Fruit fly (Drosophila melanogaster): ENCODE data around the gene CG14565.

The CG14565 gene

dm6 chr3L:21728616-21729047 lies 15.4 kb downstream of the CG14565 start, which contains the start of the genes CG11247 and Polr2H (continued):
- TF ChIP-seq CG43689 (GFP tag; IDR thresholded peaks at IDR 0.05) (peak; percentile 63), lola (GFP tag; optimal IDR thresholded peaks at IDR 0.05) (peak in 1 of 3 experiments; percentile 84), CG13624 (GFP tag; optimal IDR thresholded peaks at IDR 0.05) (peak; percentile 96), CG13424 (tag; optimal IDR thresholded peaks at IDR 0.05) (peak; percentile 89), CG14667 (GFP tag; IDR thresholded peaks at IDR 0.05) (peak; percentile 91), al (GFP tag; IDR thresholded peaks at IDR 0.05) (peak; percentile 93), her (GFP tag; optimal IDR thresholded peaks at IDR 0.05) (peak; percentile 84), lbe (GFP tag; optimal IDR thresholded peaks at IDR 0.05) (peak; percentile 62), usp (GFP tag; optimal IDR thresholded peaks at IDR 0.05) (no peak), Dref (GFP tag; IDR thresholded peaks at IDR 0.05) (peak; percentile 60), gsb-n (tag; optimal IDR thresholded peaks at IDR 0.05) (peak; percentile 72), Bteb2 (GFP tag; optimal IDR thresholded peaks at IDR 0.05) (peak; percentile 80), az2 (GFP tag; optimal IDR thresholded peaks at IDR 0.05) (peak; percentile 92), eyg (GFP tag; optimal IDR thresholded peaks at IDR 0.05) (peak; percentile 89), CG1602 (GFP tag; optimal IDR thresholded peaks at IDR 0.05) (peak; percentile 93), CG12104 (GFP tag; optimal IDR thresholded peaks at IDR 0.05) (peak; percentile 64), CG3995 (GFP tag; optimal IDR thresholded peaks at IDR 0.05) (peak; percentile 100), CG14860 (GFP tag; IDR thresholded peaks at IDR 0.05; ENCODE audit: partially characterized antibody) (peak; percentile 73), Sox100B (GFP tag; optimal IDR thresholded peaks at IDR 0.05) (peak; percentile 55), bcd (GFP tag; optimal IDR thresholded peaks at IDR 0.05) (peak; percentile 91), Dek (tag; optimal IDR thresholded peaks at IDR 0.05) (peak; percentile 77), Fer3 (tag; optimal IDR thresholded peaks at IDR 0.05) (peak; percentile 81), otp (GFP tag; IDR thresholded peaks at IDR 0.05) (peak; percentile 88), pita (GFP tag; optimal IDR thresholded peaks at IDR 0.05) (no peak), CG17568 (GFP tag; optimal IDR thresholded peaks at IDR 0.05) (no peak), CG9215 (GFP tag; IDR thresholded peaks at IDR 0.05) (peak; percentile 95), CG4360 (GFP tag; IDR thresholded peaks at IDR 0.05) (0 out of 2 replicates have a peak, but pooled peaks have one; percentile 34), CG17385 (GFP tag; optimal IDR thresholded peaks at IDR 0.05) (peak; percentile 49), CG18599 (GFP tag; optimal IDR thresholded peaks at IDR 0.05) (peak; percentile 76), hkb (optimal IDR thresholded peaks at IDR 0.05) (peak; percentile 73), hkb (GFP tag; IDR thresholded peaks at IDR 0.05) (peak; percentile 76), Bdp1 (GFP tag; optimal IDR thresholded peaks at IDR 0.05) (peak; percentile 87), sc (optimal IDR thresholded peaks at IDR 0.05) (no peak), sc (GFP tag; optimal IDR thresholded peaks at IDR 0.05) (peak; percentile 53), HLH54F (GFP tag; optimal IDR thresholded peaks at IDR 0.05) (peak; percentile 97), Drgx (GFP tag; IDR thresholded peaks at IDR 0.05) (peak; percentile 77), knrl (GFP tag; IDR thresholded peaks at IDR 0.05; ENCODE audit: partially characterized antibody) (peak; percentile 90), ttk (GFP tag; IDR thresholded peaks at IDR 0.05) (peak; percentile 93), CG7357 (GFP tag; IDR thresholded peaks at IDR 0.05) (peak; percentile 90), lilli (GFP tag; optimal IDR thresholded peaks at IDR 0.05) (peak; percentile 97), wek (GFP tag; optimal IDR thresholded peaks at IDR 0.05) (peak; percentile 49), bowl (GFP tag; IDR thresholded peaks at IDR 0.05) (peak; percentile 69; the same call in 1 of the 2 replicates), CG9932 (GFP tag; IDR thresholded peaks at IDR 0.05) (peak; percentile 97), CG7271 (tag; optimal IDR thresholded peaks at IDR 0.05) (peak; percentile 60), CG4282 (GFP tag; optimal IDR thresholded peaks at IDR 0.05) (peak; percentile 85), mirr (GFP tag; optimal IDR thresholded peaks at IDR 0.05) (peak; percentile 47), dysf (GFP tag; IDR thresholded peaks at IDR 0.05) (peak; percentile 94), CG8359 (GFP tag; optimal IDR thresholded peaks at IDR 0.05; ENCODE audit: borderline replicate concordance) (peak; percentile 57), CG17912 (GFP tag; optimal IDR thresholded peaks at IDR 0.05) (peak; percentile 49), tup (GFP tag; optimal IDR thresholded peaks at IDR 0.05) (peak; percentile 81), jing (GFP tag; optimal IDR thresholded peaks at IDR 0.05) (peak; percentile 79)

All from whole organism, embryonic.